Worm (Caenorhabditis elegans) whole organism, L4/young adult: Measurements from ENCODE around the gene ndx-6.

ENCODE experiments used
- W03F9.2 ChIP-seq: fragments of 150-350 bp; optimal IDR thresholded peaks from 2 replicates; lab custom pipeline; 2014; ENCODE audit warnings: missing biosample characterization, missing genetic modification characterization
- dao-5 ChIP-seq: sonication (generic microtip); optimal IDR thresholded peaks from 2 replicates; lab custom pipeline; 2016; ENCODE audit warnings: missing genotype, missing genetic modification characterization, moderate library complexity, missing compliant biosample characterization
- him-1 ChIP-seq: sonication (generic microtip); optimal IDR thresholded peaks from 2 replicates; lab custom pipeline; 2016; ENCODE audit warnings: missing genotype, missing genetic modification reagents, missing genetic modification characterization, missing compliant biosample characterization

DNA sequence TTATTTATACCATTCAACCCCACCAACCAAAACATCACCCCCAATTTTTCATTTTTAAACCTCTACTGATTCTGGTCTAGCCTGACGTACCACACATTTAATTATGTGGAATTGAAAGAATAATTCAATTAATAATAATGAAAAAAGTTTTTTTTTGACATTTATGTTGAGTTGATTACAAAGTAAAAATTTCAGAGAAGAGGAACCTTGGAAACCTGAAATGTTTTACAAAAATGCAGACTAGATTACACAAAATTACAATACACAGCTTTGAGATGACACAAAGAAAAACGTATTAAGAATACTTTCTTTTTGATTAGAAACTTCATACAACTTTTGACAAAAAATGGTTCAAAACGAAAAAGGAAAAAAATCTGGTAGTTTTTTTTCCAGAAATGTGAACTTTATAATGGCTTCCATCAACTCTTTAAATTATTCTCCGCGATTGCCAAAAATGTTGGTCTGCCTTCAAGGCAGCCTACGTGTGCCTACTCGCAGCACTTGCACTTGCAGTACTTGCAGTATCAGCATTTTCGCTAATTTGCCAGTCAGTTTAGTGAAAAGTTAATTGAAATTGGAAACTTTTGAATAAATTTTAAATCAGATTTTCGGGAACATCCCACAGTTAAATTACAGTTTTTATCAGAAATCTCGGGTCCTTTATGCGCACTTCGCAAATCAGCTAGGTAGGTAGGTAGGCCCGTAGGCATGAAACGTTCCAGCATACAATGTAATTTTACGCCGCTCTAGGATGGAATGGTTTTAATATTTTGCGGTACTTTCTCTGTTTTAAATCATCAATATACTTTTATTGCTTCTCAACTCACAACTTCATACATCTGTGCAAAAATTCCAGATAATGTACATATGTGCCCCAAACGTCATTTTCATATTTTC is 48.8 kb downstream of the ndx-6 start:
- peak; percentile 60 for TF ChIP-seq him-1 (tag; lab: Kevin White, UChicago)
- TF ChIP-seq dao-5 (tag; lab: Kevin White, UChicago) = no peak
- no peak for TF ChIP-seq W03F9.2
